Worm (Caenorhabditis elegans) whole organism, L2 larva: ENCODE measurements around the gene atf-4.
A peak's percentile ranks its signal among the peaks of the same experiment; 100 is the strongest.

Source experiments
- C34F6.9 ChIP-seq: fragments of 150-350 bp; optimal IDR thresholded peaks from 2 replicates; lab custom pipeline; 2014; ENCODE audit warnings: missing biosample characterization, missing genetic modification characterization
- R02D3.7 ChIP-seq: fragments of 150-350 bp; optimal IDR thresholded peaks from 2 replicates; lab custom pipeline; 2014; ENCODE audit warnings: missing biosample characterization, missing genetic modification characterization
- Y55F3AM.14 ChIP-seq: fragments of 200-800 bp; sonication (Bioruptor generic); optimal IDR thresholded peaks from 2 replicates; lab custom pipeline; 2018; ENCODE audit warnings: mild to moderate bottlenecking, missing genetic modification characterization, missing compliant biosample characterization
- ZK546.5 ChIP-seq: sonication (generic microtip); optimal IDR thresholded peaks from 2 replicates; lab custom pipeline; 2017; ENCODE audit warnings: missing biosample characterization, missing genetic modification characterization
- alr-1 ChIP-seq: fragments of 150-350 bp; optimal IDR thresholded peaks from 2 replicates; lab custom pipeline; 2014; ENCODE audit warnings: missing biosample characterization, missing genetic modification characterization
- aly-2 ChIP-seq: fragments of 150-350 bp; optimal IDR thresholded peaks from 2 replicates; lab custom pipeline; 2014; ENCODE audit warnings: missing biosample characterization, missing genetic modification characterization
- ama-1 ChIP-seq: fragments of 150-350 bp; optimal IDR thresholded peaks from 2 replicates; lab custom pipeline; 2018; ENCODE audit warnings: inconsistent platforms
- blmp-1 ChIP-seq: sonication (generic microtip); optimal IDR thresholded peaks from 2 replicates; lab custom pipeline; 2017; ENCODE audit warnings: missing genetic modification characterization, mild to moderate bottlenecking, missing compliant biosample characterization, antibody characterized with exemption, moderate library complexity; ENCODE audit not compliant: insufficient read depth
- ceh-16 ChIP-seq: fragments of 150-350 bp; optimal IDR thresholded peaks from 2 replicates; lab custom pipeline; 2014; ENCODE audit warnings: missing biosample characterization, missing genetic modification characterization
- ceh-82 ChIP-seq: fragments of 150-350 bp; optimal IDR thresholded peaks from 2 replicates; lab custom pipeline; 2014; ENCODE audit warnings: missing biosample characterization, missing genetic modification characterization
- crh-2 ChIP-seq: sonication (generic microtip); optimal IDR thresholded peaks from 2 replicates; lab custom pipeline; 2017; ENCODE audit warnings: missing biosample characterization, missing genetic modification characterization
- dmd-4 ChIP-seq: sonication (generic microtip); optimal IDR thresholded peaks from 2 replicates; lab custom pipeline; 2017; ENCODE audit warnings: missing biosample characterization, missing genetic modification characterization
- egl-27 ChIP-seq: sonication (generic microtip); optimal IDR thresholded peaks from 3 replicates; lab custom pipeline; 2017; ENCODE audit warnings: missing biosample characterization, missing genetic modification reagents, missing genetic modification characterization
- elt-1 ChIP-seq: fragments of 150-350 bp; optimal IDR thresholded peaks from 2 replicates; lab custom pipeline; 2014; ENCODE audit warnings: missing biosample characterization, missing genetic modification characterization
- elt-3 ChIP-seq: sonication (generic microtip); optimal IDR thresholded peaks from 2 replicates; lab custom pipeline; 2017; ENCODE audit warnings: missing biosample characterization, missing genetic modification characterization
- fos-1 ChIP-seq: fragments of 150-350 bp; optimal IDR thresholded peaks from 2 replicates; lab custom pipeline; 2014; ENCODE audit warnings: missing biosample characterization, missing genetic modification characterization
- gmeb-1 ChIP-seq: fragments of 150-350 bp; optimal IDR thresholded peaks from 2 replicates; lab custom pipeline; 2014; ENCODE audit warnings: missing biosample characterization, missing genetic modification characterization
- lin-11 ChIP-seq: fragments of 150-350 bp; sonication (generic microtip); optimal IDR thresholded peaks from 2 replicates; lab custom pipeline; 2014; ENCODE audit warnings: missing biosample characterization, missing genetic modification characterization, inconsistent platforms, mixed read lengths
- lin-13 ChIP-seq: fragments of 150-350 bp; optimal IDR thresholded peaks from 2 replicates; lab custom pipeline; 2014; ENCODE audit warnings: missing biosample characterization, missing genetic modification reagents, missing genetic modification characterization
- lin-39 ChIP-seq: fragments of 150-350 bp; optimal IDR thresholded peaks from 2 replicates; lab custom pipeline; 2014; ENCODE audit warnings: missing biosample characterization, missing genetic modification reagents, missing genetic modification characterization
- lsy-2 ChIP-seq, 2 experiments: fragments of 150-350 bp in 1 of 2; sonication (generic microtip) in 1 of 2; optimal IDR thresholded peaks; 2 replicates each; lab custom pipeline; 2014 to 2017; ENCODE audit warnings: missing biosample characterization in 2 of 2, missing genetic modification characterization in 2 of 2
- mbf-1 ChIP-seq: sonication (generic microtip); optimal IDR thresholded peaks from 2 replicates; lab custom pipeline; 2017; ENCODE audit warnings: missing biosample characterization, missing genetic modification characterization
- mdl-1 ChIP-seq, 2 experiments: fragments of 150-350 bp in 1 of 2; sonication (generic microtip) in 1 of 2; optimal IDR thresholded peaks; 2 replicates each; lab custom pipeline; 2017; ENCODE audit warnings: missing biosample characterization in 2 of 2, missing genetic modification characterization in 2 of 2
- nhr-10 ChIP-seq: sonication (generic microtip); optimal IDR thresholded peaks from 2 replicates; lab custom pipeline; 2017; ENCODE audit warnings: missing biosample characterization, missing genetic modification characterization
- nhr-11 ChIP-seq: fragments of 150-350 bp; optimal IDR thresholded peaks from 2 replicates; lab custom pipeline; 2014; ENCODE audit warnings: missing biosample characterization, missing genetic modification characterization
- nhr-12 ChIP-seq: fragments of 150-350 bp; optimal IDR thresholded peaks from 2 replicates; lab custom pipeline; 2014; ENCODE audit warnings: missing biosample characterization, missing genetic modification characterization
- nhr-129 ChIP-seq: fragments of 150-350 bp; optimal IDR thresholded peaks from 2 replicates; lab custom pipeline; 2014; ENCODE audit warnings: missing biosample characterization, missing genetic modification characterization
- nhr-21 ChIP-seq: fragments of 150-350 bp; optimal IDR thresholded peaks from 2 replicates; lab custom pipeline; 2014; ENCODE audit warnings: missing biosample characterization, missing genetic modification characterization
- nhr-23 ChIP-seq: fragments of 150-350 bp; optimal IDR thresholded peaks from 2 replicates; lab custom pipeline; 2014; ENCODE audit warnings: missing biosample characterization, missing genetic modification reagents, missing genetic modification characterization
- nhr-237 ChIP-seq: fragments of 150-350 bp; optimal IDR thresholded peaks from 2 replicates; lab custom pipeline; 2014; ENCODE audit warnings: missing biosample characterization, missing genetic modification characterization
- nhr-25 ChIP-seq: fragments of 150-350 bp; sonication (generic microtip); optimal IDR thresholded peaks from 3 replicates; lab custom pipeline; 2014; ENCODE audit warnings: missing biosample characterization, missing genetic modification characterization
- nhr-6 ChIP-seq: fragments of 150-350 bp; optimal IDR thresholded peaks from 2 replicates; lab custom pipeline; 2014; ENCODE audit warnings: missing biosample characterization, missing genetic modification characterization
- nhr-77 ChIP-seq: fragments of 150-350 bp; optimal IDR thresholded peaks from 2 replicates; lab custom pipeline; 2014; ENCODE audit warnings: missing biosample characterization, missing genetic modification characterization
- peb-1 ChIP-seq: fragments of 150-350 bp; optimal IDR thresholded peaks from 2 replicates; lab custom pipeline; 2014; ENCODE audit warnings: missing biosample characterization, missing genetic modification characterization
- sem-4 ChIP-seq: fragments of 150-350 bp; optimal IDR thresholded peaks from 2 replicates; lab custom pipeline; 2014; ENCODE audit warnings: missing biosample characterization, missing genetic modification reagents, missing genetic modification characterization
- skn-1 ChIP-seq: sonication (generic microtip); optimal IDR thresholded peaks from 2 replicates; lab custom pipeline; 2017; ENCODE audit warnings: missing biosample characterization, missing genetic modification characterization
- sma-3 ChIP-seq: sonication (generic microtip); optimal IDR thresholded peaks from 2 replicates; lab custom pipeline; 2016; ENCODE audit warnings: missing genetic modification reagents, missing genetic modification characterization, missing compliant biosample characterization
- sma-9 ChIP-seq, 2 experiments: fragments of 150-350 bp in 1 of 2; sonication (generic microtip) in 1 of 2; optimal IDR thresholded peaks; 2 replicates each; lab custom pipeline; 2014 to 2016; ENCODE audit warnings: missing genetic modification characterization in 2 of 2, mild to moderate bottlenecking in 1 of 2, missing biosample characterization in 1 of 2, missing compliant biosample characterization in 1 of 2, missing genetic modification reagents in 1 of 2, moderate library complexity in 1 of 2
- snpc-4 ChIP-seq: fragments of 150-350 bp; optimal IDR thresholded peaks from 2 replicates; lab custom pipeline; 2014; ENCODE audit warnings: missing biosample characterization, missing genetic modification characterization
- unc-39 ChIP-seq: fragments of 150-350 bp; optimal IDR thresholded peaks from 2 replicates; lab custom pipeline; 2014; ENCODE audit warnings: missing biosample characterization, missing genetic modification characterization
- unc-55 ChIP-seq: fragments of 150-350 bp; sonication (generic microtip); optimal IDR thresholded peaks from 3 replicates; lab custom pipeline; 2014; ENCODE audit warnings: missing biosample characterization, missing genetic modification reagents, missing genetic modification characterization
- unc-62 ChIP-seq: fragments of 150-350 bp; optimal IDR thresholded peaks from 2 replicates; lab custom pipeline; 2014; ENCODE audit warnings: missing biosample characterization, missing genetic modification reagents, missing genetic modification characterization
- zag-1 ChIP-seq: fragments of 150-350 bp; optimal IDR thresholded peaks from 2 replicates; lab custom pipeline; 2014; ENCODE audit warnings: missing biosample characterization, missing genetic modification characterization
- ztf-1 ChIP-seq: fragments of 200-800 bp; sonication (Bioruptor generic); conservative IDR thresholded peaks from 2 replicates; pipeline ENCODE4 v1.3.6; 2022; ENCODE audit warnings: missing genetic modification characterization, missing compliant biosample characterization
- ztf-11 ChIP-seq: sonication (generic microtip); optimal IDR thresholded peaks from 2 replicates; lab custom pipeline; 2017; ENCODE audit warnings: missing biosample characterization, missing genetic modification characterization
- ztf-4 ChIP-seq: fragments of 150-350 bp; optimal IDR thresholded peaks from 2 replicates; lab custom pipeline; 2014; ENCODE audit warnings: missing biosample characterization, missing genetic modification characterization

atf-4 gene

DNA sequence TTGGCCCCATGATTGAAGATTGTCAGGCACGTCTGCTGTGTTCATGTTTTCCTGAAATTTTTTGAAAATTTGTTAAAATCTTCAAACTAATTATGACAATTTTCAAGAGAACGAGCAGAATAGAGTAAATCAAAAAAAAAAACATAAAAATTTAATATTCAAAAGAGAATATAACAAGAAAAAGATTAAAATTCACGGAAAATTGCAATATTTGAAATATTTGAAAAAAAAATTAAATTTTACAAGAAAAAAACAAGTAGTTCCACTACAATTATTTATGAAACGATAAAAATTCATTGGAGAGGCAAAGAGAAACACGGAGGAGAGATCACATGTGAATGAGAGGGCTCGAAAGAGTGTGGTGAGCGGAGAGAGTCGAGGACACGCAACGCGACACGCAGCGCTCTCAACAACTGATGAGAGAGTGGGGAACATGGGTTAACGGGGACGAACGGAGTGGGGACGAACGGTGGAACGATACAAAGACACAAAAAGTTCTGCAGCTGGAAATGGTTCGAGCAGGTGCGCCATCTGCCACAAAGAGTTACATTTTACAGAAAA, 14.0 kb upstream of the atf-4 start, which contains the start of gene mbk-1 (continued):
- TF ChIP-seq ceh-16 (tag; lab: Kevin White, UChicago) (peak; percentile 5), lin-11 (tag; lab: Kevin White, UChicago) (peak; percentile 78), egl-27 (tag; lab: Kevin White, UChicago) (no peak), ZK546.5 (no peak)

DNA sequence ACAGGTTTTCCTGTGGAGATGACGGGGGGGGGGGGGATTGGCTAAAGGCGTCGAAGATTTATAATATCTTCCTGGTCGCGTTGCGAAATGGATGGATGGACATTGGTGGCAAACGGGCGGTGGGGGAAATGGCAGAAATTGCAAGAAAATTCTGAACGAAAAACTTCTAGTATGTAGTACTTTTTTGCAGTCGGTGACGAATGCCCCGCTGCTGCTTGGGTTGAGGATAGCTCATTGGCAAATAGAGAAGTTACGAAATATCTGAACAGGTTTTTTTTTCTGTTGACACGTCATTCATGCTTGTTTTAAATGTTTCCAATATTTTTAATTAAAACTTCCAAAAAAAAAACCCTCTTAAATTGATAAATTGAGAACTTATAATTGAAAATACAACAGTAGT, 8.9 kb upstream of the atf-4 start:
- no peak for TF ChIP-seq nhr-21 (tag; lab: Kevin White, UChicago)
- no peak for TF ChIP-seq lin-11 (tag; lab: Kevin White, UChicago)
- TF ChIP-seq lin-13: peak; percentile 13
- TF ChIP-seq crh-2 (tag; lab: Kevin White, UChicago): no peak
- TF ChIP-seq elt-1 (tag; lab: Kevin White, UChicago): no peak
- TF ChIP-seq, all 48 proteins: peak for 1

ce11 chrX:14818464-14819259, 8.1 kb upstream of the atf-4 start, which contains the start of gene epn-1:
Gene epn-1, minus strand, starts transcription at chrX:14818514.
- TF ChIP-seq nhr-10 (tag; lab: Kevin White, UChicago) (peak; percentile 80), unc-62 (GFP tag; lab: Kevin White, UChicago) (peak; percentile 80), egl-27 (tag; lab: Kevin White, UChicago) (peak; percentile 97), ztf-4 (tag; lab: Kevin White, UChicago) (peak; percentile 94), sma-9 (GFP tag; optimal IDR thresholded peaks at IDR 0.05; lab: Kevin White, UChicago) (peak; percentile 98), sma-9 (tag; optimal IDR thresholded peaks at IDR 0.05; lab: Kevin White, UChicago) (peak; percentile 64), mbf-1 (no peak), snpc-4 (peak; percentile 78), ztf-1 (GFP tag; lab: Robert Waterston, UW) (no peak), ceh-16 (tag; lab: Kevin White, UChicago) (peak; percentile 98), nhr-237 (tag; lab: Kevin White, UChicago) (peak; percentile 58), elt-3 (tag; lab: Kevin White, UChicago) (no peak), nhr-21 (tag; lab: Kevin White, UChicago) (peak; percentile 98), Y55F3AM.14 (GFP tag; lab: Kevin White, UChicago) (peak; percentile 99), fos-1 (tag; lab: Kevin White, UChicago) (peak; percentile 89), nhr-25 (tag; lab: Kevin White, UChicago) (peak; percentile 97), nhr-77 (tag; lab: Kevin White, UChicago) (peak; percentile 61), nhr-23 (tag; lab: Kevin White, UChicago) (no peak), zag-1 (tag; lab: Kevin White, UChicago) (peak; percentile 97), sem-4 (peak; percentile 96), nhr-12 (tag; lab: Kevin White, UChicago) (peak; percentile 69), sma-3 (GFP tag; lab: Kevin White, UChicago) (peak; percentile 98), lin-39 (peak; percentile 70), ama-1 (lab: Kevin White, UChicago) (peak; percentile 54), nhr-6 (tag; lab: Kevin White, UChicago) (peak; percentile 84), R02D3.7 (tag; lab: Kevin White, UChicago) (no peak), crh-2 (tag; lab: Kevin White, UChicago) (peak; percentile 96), ztf-11 (peak; percentile 27), lin-13 (peak; percentile 94), ceh-82 (peak; percentile 54), mdl-1 (tag; optimal IDR thresholded peaks at IDR 0.05; lab: Kevin White, UChicago) (peak; percentile 99 to 100), lin-11 (tag; lab: Kevin White, UChicago) (peak; percentile 98), gmeb-1 (tag; lab: Kevin White, UChicago) (peak; percentile 74), elt-1 (tag; lab: Kevin White, UChicago) (peak; percentile 16), unc-55 (GFP tag; lab: Kevin White, UChicago) (peak; percentile 90), alr-1 (tag; lab: Kevin White, UChicago) (no peak), blmp-1 (peak; percentile 69), aly-2 (no peak), nhr-11 (tag; lab: Kevin White, UChicago) (no peak), unc-39 (tag; lab: Kevin White, UChicago) (no peak), dmd-4 (tag; lab: Kevin White, UChicago) (no peak), C34F6.9 (tag; lab: Kevin White, UChicago) (peak; percentile 98), nhr-129 (tag; lab: Kevin White, UChicago) (peak; percentile 96), skn-1 (peak; percentile 30), lsy-2 (tag; optimal IDR thresholded peaks at IDR 0.05; lab: Kevin White, UChicago) (peak; percentile 79 to 94), peb-1 (tag; lab: Kevin White, UChicago) (no peak), ZK546.5 (peak; percentile 31)
